Fruit fly (Drosophila melanogaster): ENCODE data around the gene CG9213.

Gene CG9213

DNA sequence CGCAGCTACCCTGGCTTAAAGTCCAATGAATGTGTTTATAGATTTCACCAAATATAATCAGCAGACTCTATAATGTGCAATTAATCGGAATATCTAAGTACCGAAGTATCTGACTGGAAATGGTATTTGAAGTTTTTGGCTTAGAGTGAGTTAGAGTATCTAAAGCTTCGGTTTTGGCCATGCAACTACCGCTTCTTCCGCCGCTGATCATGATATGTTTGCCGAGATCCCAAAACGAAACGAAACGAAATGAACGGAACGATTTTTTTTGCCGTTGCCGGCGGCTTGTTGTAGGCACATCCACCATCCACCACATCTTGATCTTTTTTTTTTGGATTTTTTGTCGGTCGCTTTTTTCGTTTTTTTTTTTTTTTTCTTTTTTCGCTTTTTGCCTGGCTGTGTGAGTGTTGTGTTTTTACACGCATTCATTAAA, 48.7 kb upstream of the CG9213 start (continued):
- TF ChIP-seq CG11560 (tag; IDR thresholded peaks at IDR 0.05) (peak; percentile 71), Tbp (GFP tag; optimal IDR thresholded peaks at IDR 0.05) (no peak), Hmx (GFP tag; optimal IDR thresholded peaks at IDR 0.05) (peak; percentile 34), CG4854 (GFP tag; optimal IDR thresholded peaks at IDR 0.05) (peak; percentile 61), CG9727 (GFP tag; optimal IDR thresholded peaks at IDR 0.05) (peak; percentile 51), CG31224 (GFP tag; IDR thresholded peaks at IDR 0.05) (peak; percentile 77), Awh (GFP tag; IDR thresholded peaks at IDR 0.05) (peak; percentile 78), lmd (GFP tag; IDR thresholded peaks at IDR 0.05) (peak; percentile 92), zf30C (GFP tag; optimal IDR thresholded peaks at IDR 0.05) (no peak), CG2116 (GFP tag; optimal IDR thresholded peaks at IDR 0.05) (no peak), CG12659 (GFP tag; optimal IDR thresholded peaks at IDR 0.05) (peak; percentile 67), p53 (GFP tag; optimal IDR thresholded peaks at IDR 0.05) (peak; percentile 53), CG14050 (GFP tag; IDR thresholded peaks at IDR 0.05) (peak; percentile 79), Eip74EF (GFP tag; optimal IDR thresholded peaks at IDR 0.05) (peak in 1 of 2 experiments; percentile 67), dpn (GFP tag; optimal IDR thresholded peaks at IDR 0.05) (peak; percentile 66 to 79), CG8924 (tag; optimal IDR thresholded peaks at IDR 0.05) (peak; percentile 77), CG7271 (tag; optimal IDR thresholded peaks at IDR 0.05) (no peak), CG1024 (GFP tag; IDR thresholded peaks at IDR 0.05) (peak; percentile 85), CG8478 (optimal IDR thresholded peaks at IDR 0.05) (no peak), jing (GFP tag; optimal IDR thresholded peaks at IDR 0.05) (peak; percentile 66), ERR (GFP tag; optimal IDR thresholded peaks at IDR 0.05) (peak; percentile 67), fru (optimal IDR thresholded peaks at IDR 0.05) (no peak), CG9609 (GFP tag; optimal IDR thresholded peaks at IDR 0.05) (peak; percentile 57), wor (GFP tag; IDR thresholded peaks at IDR 0.05) (peak; percentile 73), CG7839 (tag; optimal IDR thresholded peaks at IDR 0.05) (peak; percentile 85), bowl (GFP tag; IDR thresholded peaks at IDR 0.05) (peak; percentile 55; the same call in 1 of the 2 replicates), HLH3B (GFP tag; IDR thresholded peaks at IDR 0.05) (peak; percentile 93), abd-A (tag; optimal IDR thresholded peaks at IDR 0.05) (no peak), Doc3 (GFP tag; IDR thresholded peaks at IDR 0.05; ENCODE audit: partially characterized antibody) (no peak), esg (GFP tag; conservative IDR thresholded peaks at IDR 0.05) (peak; percentile 82), fd96Cb (tag; optimal IDR thresholded peaks at IDR 0.05) (peak; percentile 80), CG10321 (GFP tag; IDR thresholded peaks at IDR 0.05) (peak; percentile 50; the same call in 1 of the 2 replicates), Vsx1 (GFP tag; optimal IDR thresholded peaks at IDR 0.05) (peak; percentile 38), otp (GFP tag; IDR thresholded peaks at IDR 0.05) (peak; percentile 78), CG2875 (GFP tag; optimal IDR thresholded peaks at IDR 0.05) (peak; percentile 39), slp2 (GFP tag; optimal IDR thresholded peaks at IDR 0.05) (peak; percentile 66), CG6683 (GFP tag; optimal IDR thresholded peaks at IDR 0.05) (peak; percentile 40), cwo (GFP tag; optimal IDR thresholded peaks at IDR 0.05) (peak; percentile 72), gce (GFP tag; IDR thresholded peaks at IDR 0.05) (peak; percentile 71; the same call in 2 of the 3 replicates), chinmo (GFP tag; IDR thresholded peaks at IDR 0.05; ENCODE audit: partially characterized antibody) (0 out of 4 replicates have a peak, but pooled peaks have one; percentile 57)

- peak in 1 of 2 experiments; percentile 54 for TF ChIP-seq bsh (GFP tag; optimal IDR thresholded peaks at IDR 0.05)
- no peak for TF ChIP-seq Jarid2 (GFP tag; optimal IDR thresholded peaks at IDR 0.05)
- peak; percentile 4 for TF ChIP-seq nom (GFP tag; optimal IDR thresholded peaks at IDR 0.05)
- peak; percentile 94 for TF ChIP-seq CG8359 (GFP tag; optimal IDR thresholded peaks at IDR 0.05; ENCODE audit: borderline replicate concordance)
- no peak for TF ChIP-seq CG4617 (GFP tag; optimal IDR thresholded peaks at IDR 0.05; ENCODE audit: borderline replicate concordance)
- no peak for TF ChIP-seq Sox102F (GFP tag; optimal IDR thresholded peaks at IDR 0.05)
- TF ChIP-seq slp2 (GFP tag; optimal IDR thresholded peaks at IDR 0.05): no peak
- TF ChIP-seq CG17912 (GFP tag; optimal IDR thresholded peaks at IDR 0.05): no peak
- peak; percentile 26 for TF ChIP-seq CG11504 (tag; optimal IDR thresholded peaks at IDR 0.05)
- TF ChIP-seq Drgx (GFP tag; IDR thresholded peaks at IDR 0.05): peak; percentile 61
- peak; percentile 34; the same call in 1 of the 2 replicates for TF ChIP-seq CG4360 (GFP tag; IDR thresholded peaks at IDR 0.05)
Observed at dm6 chrX:15620439-15621227, 46.3 kb upstream of the CG9213 start.
